Worm (Caenorhabditis elegans) whole organism, L4 larva: ENCODE measurements around the gene hsp-12.3.

Experiments used
- F10B5.3 ChIP-seq: sonication (generic microtip); optimal IDR thresholded peaks from 2 replicates; lab custom pipeline; 2016; ENCODE audit warnings: mild to moderate bottlenecking, missing genetic modification characterization, missing compliant biosample characterization
- F49E8.2 ChIP-seq: sonication (generic microtip); optimal IDR thresholded peaks from 2 replicates; lab custom pipeline; 2016; ENCODE audit warnings: missing compliant biosample characterization, mild to moderate bottlenecking, missing genetic modification characterization, borderline replicate concordance
- T26A8.4 ChIP-seq: fragments of 200-800 bp; sonication (Bioruptor generic); IDR thresholded peaks from 2 replicates; pipeline ENCODE4 v1.3.6; 2022; ENCODE audit warnings: missing genetic modification characterization, missing compliant biosample characterization
- Y105C5A.15 ChIP-seq: fragments of 200-800 bp; sonication (Bioruptor generic); IDR thresholded peaks from 2 replicates; pipeline ENCODE4 v1.3.6; 2022; ENCODE audit warnings: missing genetic modification characterization, missing compliant biosample characterization
- Y48G9A.11 ChIP-seq: fragments of 200-800 bp; sonication (Bioruptor generic); IDR thresholded peaks from 2 replicates; pipeline ENCODE4 v1.3.6; 2022; ENCODE audit warnings: missing genetic modification reagents, missing genetic modification characterization, missing compliant biosample characterization
- ZK337.2 ChIP-seq: fragments of 200-800 bp; sonication (Bioruptor generic); IDR thresholded peaks from 2 replicates; pipeline ENCODE4 v1.3.6; 2022; ENCODE audit warnings: missing genetic modification reagents, missing genetic modification characterization, missing compliant biosample characterization
- ama-1 ChIP-seq: fragments of 150-350 bp; optimal IDR thresholded peaks from 2 replicates; lab custom pipeline; 2014; ENCODE audit warnings: inconsistent platforms, mixed read lengths
- ces-1 ChIP-seq: fragments of 150-350 bp; sonication (generic microtip); optimal IDR thresholded peaks from 4 replicates; lab custom pipeline; 2014; ENCODE audit warnings: missing biosample characterization, missing genetic modification reagents, missing genetic modification characterization
- ctbp-1 ChIP-seq: fragments of 200-800 bp; sonication (Bioruptor generic); IDR thresholded peaks from 2 replicates; pipeline ENCODE4 v1.3.6; 2022; ENCODE audit warnings: missing genetic modification reagents, missing genetic modification characterization, missing compliant biosample characterization
- daf-16 ChIP-seq, 3 experiments: sonication (generic microtip); optimal IDR thresholded peaks; 2 replicates each; lab custom pipeline; 2016 to 2017; ENCODE audit warnings: missing genetic modification characterization in 3 of 3, missing genetic modification reagents in 3 of 3, mild to moderate bottlenecking in 2 of 3, missing compliant biosample characterization in 2 of 3, missing biosample characterization in 1 of 3, moderate library complexity in 1 of 3
- dmd-6 ChIP-seq: fragments of 200-800 bp; sonication (Bioruptor generic); IDR thresholded peaks from 2 replicates; pipeline ENCODE4 v1.3.6; 2022; ENCODE audit warnings: missing genetic modification reagents, missing genetic modification characterization, missing compliant biosample characterization
- dmd-8 ChIP-seq: fragments of 200-800 bp; sonication (Bioruptor generic); IDR thresholded peaks from 2 replicates; pipeline ENCODE4 v1.3.6; 2022; ENCODE audit warnings: missing genetic modification characterization, missing compliant biosample characterization
- dve-1 ChIP-seq: sonication (generic microtip); optimal IDR thresholded peaks from 2 replicates; lab custom pipeline; 2017; ENCODE audit warnings: antibody characterized with exemption, mild to moderate bottlenecking, missing genetic modification characterization, missing compliant biosample characterization; ENCODE audit not compliant: insufficient read depth
- egl-27 ChIP-seq: sonication (generic microtip); optimal IDR thresholded peaks from 3 replicates; lab custom pipeline; 2017; ENCODE audit warnings: missing biosample characterization, missing genetic modification reagents, missing genetic modification characterization
- egl-43 ChIP-seq: fragments of 200-800 bp; sonication (Bioruptor generic); IDR thresholded peaks from 2 replicates; pipeline ENCODE4 v1.3.6; 2022; ENCODE audit warnings: missing genetic modification reagents, missing genetic modification characterization, missing compliant biosample characterization
- fkh-10 ChIP-seq: fragments of 150-350 bp; optimal IDR thresholded peaks from 2 replicates; lab custom pipeline; 2014; ENCODE audit warnings: missing biosample characterization, missing genetic modification reagents, missing genetic modification characterization
- fos-1 ChIP-seq: fragments of 150-350 bp; optimal IDR thresholded peaks from 2 replicates; lab custom pipeline; 2014; ENCODE audit warnings: missing biosample characterization, missing genetic modification characterization
- gei-8 ChIP-seq: fragments of 200-800 bp; sonication (Bioruptor generic); optimal IDR thresholded peaks from 2 replicates; lab custom pipeline; 2018; ENCODE audit warnings: mild to moderate bottlenecking, missing genetic modification characterization, missing compliant biosample characterization
- hmg-1.1 ChIP-seq: fragments of 200-800 bp; sonication (Bioruptor generic); IDR thresholded peaks from 2 replicates; pipeline ENCODE4 v1.3.6; 2022; ENCODE audit warnings: missing genetic modification reagents, missing genetic modification characterization, missing compliant biosample characterization
- jun-1 ChIP-seq: fragments of 150-350 bp; optimal IDR thresholded peaks from 2 replicates; lab custom pipeline; 2014; ENCODE audit warnings: missing biosample characterization, missing genetic modification reagents, missing genetic modification characterization
- lsy-2 ChIP-seq, 2 experiments: fragments of 150-350 bp in 1 of 2; sonication (generic microtip) in 1 of 2; optimal IDR thresholded peaks; 2 replicates each; lab custom pipeline; 2014 to 2017; ENCODE audit warnings: missing biosample characterization in 2 of 2, missing genetic modification characterization in 2 of 2
- madf-5 ChIP-seq, 2 experiments: fragments of 200-800 bp; sonication (Bioruptor generic); IDR thresholded peaks; 2 replicates each; pipeline ENCODE4 v1.3.6; 2022; ENCODE audit warnings: missing compliant biosample characterization in 2 of 2, missing genetic modification characterization in 2 of 2
- madf-9 ChIP-seq: fragments of 200-800 bp; sonication (Bioruptor generic); conservative IDR thresholded peaks from 2 replicates; pipeline ENCODE4 v1.3.6; 2022; ENCODE audit warnings: missing genetic modification reagents, missing genetic modification characterization, missing compliant biosample characterization
- mdt-29 ChIP-seq: fragments of 200-800 bp; sonication (Bioruptor generic); IDR thresholded peaks from 2 replicates; pipeline ENCODE4 v1.3.6; 2022; ENCODE audit warnings: missing genetic modification reagents, missing genetic modification characterization, missing compliant biosample characterization
- mep-1 ChIP-seq: fragments of 150-350 bp; sonication (generic microtip); optimal IDR thresholded peaks from 3 replicates; lab custom pipeline; 2014; ENCODE audit warnings: missing biosample characterization, missing genetic modification characterization
- mxl-2 ChIP-seq: fragments of 200-800 bp; sonication (Bioruptor generic); conservative IDR thresholded peaks from 2 replicates; pipeline ENCODE4 v1.3.6; 2022; ENCODE audit warnings: missing genetic modification reagents, missing genetic modification characterization, missing compliant biosample characterization
- nhr-10 ChIP-seq: fragments of 150-350 bp; optimal IDR thresholded peaks from 2 replicates; lab custom pipeline; 2014; ENCODE audit warnings: missing biosample characterization, missing genetic modification characterization
- nhr-111 ChIP-seq: fragments of 200-800 bp; sonication (Bioruptor generic); optimal IDR thresholded peaks from 2 replicates; lab custom pipeline; 2018; ENCODE audit warnings: mild to moderate bottlenecking, missing genetic modification characterization, missing compliant biosample characterization
- nhr-25 ChIP-seq: sonication (generic microtip); optimal IDR thresholded peaks from 2 replicates; lab custom pipeline; 2017; ENCODE audit warnings: missing genetic modification characterization, mild to moderate bottlenecking, missing compliant biosample characterization, antibody characterized with exemption, moderate library complexity, borderline replicate concordance; ENCODE audit not compliant: insufficient read depth
- nhr-42 ChIP-seq: fragments of 200-800 bp; sonication (Bioruptor generic); IDR thresholded peaks from 2 replicates; pipeline ENCODE4 v1.3.6; 2022; ENCODE audit warnings: missing genetic modification characterization, missing compliant biosample characterization
- nhr-48 ChIP-seq: sonication (generic microtip); optimal IDR thresholded peaks from 2 replicates; lab custom pipeline; 2016; ENCODE audit warnings: mild to moderate bottlenecking, missing genetic modification characterization, missing compliant biosample characterization
- nhr-6 ChIP-seq: fragments of 150-350 bp; optimal IDR thresholded peaks from 2 replicates; lab custom pipeline; 2014; ENCODE audit warnings: missing biosample characterization, missing genetic modification characterization
- rbr-2 ChIP-seq: sonication (generic microtip); optimal IDR thresholded peaks from 2 replicates; lab custom pipeline; 2016; ENCODE audit warnings: missing genotype, missing genetic modification characterization, missing compliant biosample characterization
- sdz-12 ChIP-seq: fragments of 200-800 bp; sonication (Bioruptor generic); optimal IDR thresholded peaks from 2 replicates; lab custom pipeline; 2018; ENCODE audit warnings: mild to moderate bottlenecking, missing genetic modification characterization, missing compliant biosample characterization
- set-16 ChIP-seq: fragments of 200-800 bp; sonication (Bioruptor generic); IDR thresholded peaks from 2 replicates; pipeline ENCODE4 v1.3.6; 2022; ENCODE audit warnings: missing genetic modification reagents, missing genetic modification characterization, missing compliant biosample characterization
- snpc-1.2 ChIP-seq: fragments of 200-800 bp; sonication (Bioruptor generic); IDR thresholded peaks from 2 replicates; pipeline ENCODE4 v1.3.6; 2022; ENCODE audit warnings: missing genetic modification reagents, missing genetic modification characterization, missing compliant biosample characterization
- spr-3 ChIP-seq: fragments of 200-800 bp; sonication (Bioruptor generic); optimal IDR thresholded peaks from 2 replicates; lab custom pipeline; 2018; ENCODE audit warnings: mild to moderate bottlenecking, missing genetic modification characterization, missing compliant biosample characterization
- tag-97 ChIP-seq: fragments of 200-800 bp; sonication (Bioruptor generic); IDR thresholded peaks from 2 replicates; pipeline ENCODE4 v1.3.6; 2022; ENCODE audit warnings: missing genetic modification characterization, missing compliant biosample characterization
- tra-1 ChIP-seq: fragments of 200-800 bp; sonication (Bioruptor generic); IDR thresholded peaks from 2 replicates; pipeline ENCODE4 v1.3.6; 2022; ENCODE audit warnings: missing genetic modification reagents, missing genetic modification characterization, missing compliant biosample characterization
- unc-130 ChIP-seq: sonication (generic microtip); optimal IDR thresholded peaks from 2 replicates; lab custom pipeline; 2016; ENCODE audit warnings: missing genetic modification reagents, missing genetic modification characterization, missing compliant biosample characterization
- unc-39 ChIP-seq: sonication (generic microtip); optimal IDR thresholded peaks from 2 replicates; lab custom pipeline; 2017; ENCODE audit warnings: missing biosample characterization, missing genetic modification characterization
- vab-7 ChIP-seq: fragments of 200-800 bp; sonication (Bioruptor generic); IDR thresholded peaks from 2 replicates; pipeline ENCODE4 v1.3.6; 2022; ENCODE audit warnings: missing genetic modification reagents, missing genetic modification characterization, missing compliant biosample characterization
- zag-1 ChIP-seq: fragments of 150-350 bp; optimal IDR thresholded peaks from 2 replicates; lab custom pipeline; 2014; ENCODE audit warnings: missing biosample characterization, missing genetic modification characterization
- zfp-2 ChIP-seq: sonication (generic microtip); optimal IDR thresholded peaks from 2 replicates; lab custom pipeline; 2016; ENCODE audit warnings: mild to moderate bottlenecking, missing genetic modification characterization, missing compliant biosample characterization
- zip-2 ChIP-seq: fragments of 150-350 bp; optimal IDR thresholded peaks from 2 replicates; lab custom pipeline; 2014; ENCODE audit warnings: missing biosample characterization, missing genetic modification characterization
- ztf-7 ChIP-seq: fragments of 150-350 bp; optimal IDR thresholded peaks from 2 replicates; lab custom pipeline; 2014; ENCODE audit warnings: missing biosample characterization, missing genetic modification characterization

hsp-12.3 gene

DNA sequence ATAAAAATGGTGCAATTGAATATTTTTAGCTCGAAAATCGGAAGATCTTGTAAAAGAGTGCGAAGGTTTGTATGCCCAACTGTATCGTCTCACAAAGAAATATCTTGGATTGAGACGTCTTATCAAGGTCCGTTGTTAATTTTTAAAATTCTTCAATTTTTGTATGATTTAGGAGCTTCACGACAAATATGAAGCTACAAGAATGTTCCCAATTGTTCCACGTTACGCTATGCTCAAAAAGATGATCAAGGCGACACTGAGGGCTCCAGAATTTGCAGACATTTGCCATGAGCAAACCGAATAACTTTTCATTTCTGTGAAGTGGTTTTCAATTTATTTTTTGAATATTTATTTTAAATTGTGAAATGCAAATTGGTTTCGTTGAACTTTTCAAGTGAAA, 6.6 kb downstream of the hsp-12.3 start (continued):
- TF ChIP-seq egl-27 (tag; lab: Kevin White, UChicago), result no peak
- no peak; the same call in 1 of the 2 replicates for TF ChIP-seq madf-9 (GFP tag; lab: Robert Waterston, UW)
- peak; percentile 73 for TF ChIP-seq mep-1 (tag; lab: Kevin White, UChicago)
- TF ChIP-seq gei-8 (GFP tag; lab: Kevin White, UChicago), result peak; percentile 11
- TF ChIP-seq ctbp-1, result 0 out of 2 replicates have a peak, but pooled peaks have one; percentile 13
- 0 out of 2 replicates have a peak, but pooled peaks have one; percentile 63 for TF ChIP-seq Y48G9A.11 (GFP tag; lab: Robert Waterston, UW)
- no peak; the same call in 1 of the 2 replicates for TF ChIP-seq hmg-1.1 (GFP tag; lab: Robert Waterston, UW)
- peak; percentile 82 for TF ChIP-seq ama-1
- TF ChIP-seq daf-16 (GFP tag; optimal IDR thresholded peaks at IDR 0.05; lab: Kevin White, UChicago), result no peak
- TF ChIP-seq daf-16 (tag; optimal IDR thresholded peaks at IDR 0.05; lab: Kevin White, UChicago), result peak; percentile 20
- TF ChIP-seq vab-7 (GFP tag; lab: Robert Waterston, UW), result 0 out of 2 replicates have a peak, but pooled peaks have one; percentile 11
- no peak for TF ChIP-seq F10B5.3 (tag; lab: Kevin White, UChicago)
- no peak for TF ChIP-seq Y105C5A.15 (GFP tag; lab: Robert Waterston, UW)
- no peak for TF ChIP-seq fkh-10 (GFP tag; lab: Kevin White, UChicago)
- TF ChIP-seq unc-39 (tag; lab: Kevin White, UChicago), result no peak
- TF ChIP-seq set-16 (GFP tag; lab: Robert Waterston, UW), result no peak
- TF ChIP-seq F49E8.2 (tag; lab: Kevin White, UChicago), result no peak
- peak; percentile 2 for TF ChIP-seq nhr-25 (tag; lab: Kevin White, UChicago)
- TF ChIP-seq fos-1 (tag; lab: Kevin White, UChicago), result no peak
- TF ChIP-seq dmd-8 (GFP tag; lab: Robert Waterston, UW), result no peak
- TF ChIP-seq nhr-42, result peak; percentile 13; the same call in 1 of the 2 replicates
- no peak for TF ChIP-seq ztf-7 (tag; lab: Kevin White, UChicago)
- no peak for TF ChIP-seq tag-97 (GFP tag; lab: Robert Waterston, UW)
- TF ChIP-seq lsy-2 (tag; optimal IDR thresholded peaks at IDR 0.05; lab: Kevin White, UChicago), result peak in 1 of 2 experiments; percentile 48
- peak; percentile 40 for TF ChIP-seq dmd-6 (GFP tag; lab: Robert Waterston, UW)
- TF ChIP-seq snpc-1.2, result peak; percentile 49; the same call in 1 of the 2 replicates
- peak; percentile 79; the same call in 1 of the 2 replicates for TF ChIP-seq T26A8.4 (GFP tag; lab: Robert Waterston, UW)
- no peak for TF ChIP-seq egl-43 (GFP tag; lab: Robert Waterston, UW)
- TF ChIP-seq jun-1 (tag; lab: Kevin White, UChicago), result no peak
- peak in 1 of 2 experiments; percentile 23; a peak in 1 of 4 replicates for TF ChIP-seq madf-5 (GFP tag; IDR thresholded peaks at IDR 0.05; lab: Robert Waterston, UW)

DNA sequence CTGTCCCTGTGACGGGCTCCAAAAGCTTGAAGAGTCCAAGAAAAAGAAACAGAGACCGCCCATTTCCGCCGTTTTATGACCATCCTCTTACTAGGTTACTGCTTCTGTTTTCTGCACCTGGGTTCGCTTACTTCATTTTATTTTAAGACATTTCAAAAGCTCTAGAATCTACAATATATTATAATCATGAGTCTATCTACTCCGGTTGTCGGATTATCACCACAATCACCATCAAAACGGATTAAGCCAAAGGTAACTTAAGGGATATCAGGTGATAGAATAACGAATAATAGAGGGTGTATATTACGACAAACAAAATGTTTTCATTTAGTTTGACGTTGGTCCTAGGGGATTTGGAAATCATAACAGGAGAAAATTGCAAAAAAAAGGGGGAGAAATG, 13.0 kb downstream of the hsp-12.3 start:
- TF ChIP-seq dve-1, result no peak
- TF ChIP-seq F10B5.3 (tag; lab: Kevin White, UChicago), result no peak
- no peak for TF ChIP-seq rbr-2
- TF ChIP-seq dmd-6 (GFP tag; lab: Robert Waterston, UW), result no peak
- TF ChIP-seq mdt-29 (GFP tag; lab: Robert Waterston, UW), result no peak
- no peak for TF ChIP-seq hmg-1.1 (GFP tag; lab: Robert Waterston, UW)
- TF ChIP-seq nhr-10 (tag; lab: Kevin White, UChicago), result no peak
- no peak for TF ChIP-seq fkh-10 (GFP tag; lab: Kevin White, UChicago)
- TF ChIP-seq snpc-1.2, result no peak

ce11 chrIV:9427959-9428358, 17.3 kb downstream of the hsp-12.3 start, which contains the start of gene F59B8.1:
F59B8.1 (plus strand) TSS chrIV:9428259.
- TF ChIP-seq nhr-111 (GFP tag; lab: Kevin White, UChicago), result no peak

DNA sequence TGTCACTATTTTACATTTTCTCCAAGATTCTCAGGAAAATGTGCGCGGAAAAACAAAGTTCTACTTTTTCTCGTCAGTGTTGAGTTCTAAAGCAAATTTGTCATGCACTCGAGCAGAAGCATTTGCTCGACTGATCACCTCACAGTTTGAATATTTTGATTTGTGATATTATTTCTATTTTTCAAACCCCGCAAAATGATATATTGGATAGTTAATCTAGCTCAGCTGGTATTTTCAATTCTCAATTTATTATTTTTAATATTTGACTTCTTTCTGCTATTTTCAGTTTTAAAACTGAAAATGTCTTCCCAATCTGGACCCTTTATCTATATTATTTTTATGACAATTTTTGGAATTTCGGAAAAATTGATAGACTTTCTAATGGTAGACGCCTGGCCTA, 22.2 kb downstream of the hsp-12.3 start, which contains the start of gene srxa-2:
Gene srxa-2 (plus strand): TSS at position 301 of the 400 bp plus-strand sequence.
- TF ChIP-seq zip-2, result no peak
- no peak for TF ChIP-seq nhr-48 (tag; lab: Kevin White, UChicago)
- TF ChIP-seq zag-1, result no peak
- TF ChIP-seq sdz-12 (GFP tag; lab: Kevin White, UChicago), result no peak
- no peak for TF ChIP-seq spr-3 (GFP tag; lab: Kevin White, UChicago)
- no peak for TF ChIP-seq nhr-6
- no peak for TF ChIP-seq mxl-2 (GFP tag; lab: Robert Waterston, UW)
- TF ChIP-seq tra-1 (GFP tag; lab: Robert Waterston, UW), result no peak
- TF ChIP-seq ctbp-1, result no peak
- no peak for TF ChIP-seq zfp-2 (tag; lab: Kevin White, UChicago)
- TF ChIP-seq mdt-29 (GFP tag; lab: Robert Waterston, UW), result no peak
- TF ChIP-seq ZK337.2 (GFP tag; lab: Robert Waterston, UW), result no peak
- no peak for TF ChIP-seq ces-1
- TF ChIP-seq unc-130, result no peak
